Fruit fly (Drosophila melanogaster) whole organism, embryonic: ENCODE data around the gene CG14715.

Experiments
- CG1024 ChIP-seq: fragments of 200-800 bp; sonication (Bioruptor generic); IDR thresholded peaks from 2 replicates; pipeline ENCODE4 v1.3.6; 2022; ENCODE audit warnings: missing biosample characterization, missing genetic modification characterization
- CG10543 ChIP-seq: fragments of 200-800 bp; sonication (Bioruptor generic); optimal IDR thresholded peaks from 3 replicates; lab custom pipeline; 2017; ENCODE audit warnings: missing biosample characterization, mild to moderate bottlenecking, missing genetic modification characterization, moderate library complexity
- CG10654 ChIP-seq: fragments of 200-800 bp; sonication (Bioruptor generic); optimal IDR thresholded peaks from 2 replicates; lab custom pipeline; 2016; ENCODE audit warnings: missing biosample characterization, missing genetic modification characterization
- CG12659 ChIP-seq: fragments of 200-800 bp; sonication (Bioruptor generic); optimal IDR thresholded peaks from 3 replicates; lab custom pipeline; 2017; ENCODE audit warnings: mild to moderate bottlenecking, missing biosample characterization, missing genetic modification reagents, missing genetic modification characterization
- CG12769 ChIP-seq: fragments of 200-800 bp; sonication (Bioruptor generic); optimal IDR thresholded peaks from 2 replicates; lab custom pipeline; 2019; ENCODE audit warnings: missing biosample characterization, mild to moderate bottlenecking, missing genetic modification characterization, moderate library complexity
- CG17361 ChIP-seq: fragments of 200-800 bp; sonication (Bioruptor generic); IDR thresholded peaks from 3 replicates; pipeline ENCODE4 v1.3.6; 2022; ENCODE audit warnings: missing biosample characterization, missing genetic modification characterization
- CG2678 ChIP-seq: fragments of 200-800 bp; sonication (Bioruptor generic); optimal IDR thresholded peaks from 3 replicates; lab custom pipeline; 2019; ENCODE audit warnings: missing biosample characterization, mild to moderate bottlenecking, missing genetic modification characterization, moderate library complexity
- CG30020 ChIP-seq: fragments of 200-800 bp; optimal IDR thresholded peaks from 2 replicates; lab custom pipeline; 2019; ENCODE audit warnings: missing biosample characterization, mild to moderate bottlenecking, missing genetic modification characterization, moderate library complexity
- CG32532 ChIP-seq: fragments of 200-800 bp; sonication (Bioruptor generic); IDR thresholded peaks from 2 replicates; pipeline ENCODE4 v1.3.6; 2022; ENCODE audit warnings: missing biosample characterization, missing genetic modification characterization
- CG4282 ChIP-seq: fragments of 200-800 bp; sonication (Bioruptor generic); optimal IDR thresholded peaks from 2 replicates; lab custom pipeline; 2016; ENCODE audit warnings: missing biosample characterization, missing genetic modification characterization
- CG4328 ChIP-seq: fragments of 200-800 bp; sonication (Bioruptor generic); optimal IDR thresholded peaks from 3 replicates; lab custom pipeline; 2017; ENCODE audit warnings: missing biosample characterization, missing genetic modification reagents, missing genetic modification characterization
- CG43689 ChIP-seq: fragments of 200-800 bp; sonication (Bioruptor generic); IDR thresholded peaks from 2 replicates; pipeline ENCODE4 v1.3.6; 2022; ENCODE audit warnings: missing biosample characterization, missing genetic modification characterization
- CG4707 ChIP-seq: fragments of 200-800 bp; sonication (Bioruptor generic); optimal IDR thresholded peaks from 2 replicates; lab custom pipeline; 2018; ENCODE audit warnings: missing biosample characterization, mild to moderate bottlenecking, missing genetic modification characterization, moderate library complexity
- CG4820 ChIP-seq: fragments of 200-800 bp; sonication (Bioruptor generic); optimal IDR thresholded peaks from 3 replicates; lab custom pipeline; 2016; ENCODE audit warnings: missing biosample characterization, missing genetic modification characterization
- CG5953 ChIP-seq: fragments of 200-800 bp; sonication (Bioruptor generic); IDR thresholded peaks from 2 replicates; pipeline ENCODE4 v1.3.6; 2022; ENCODE audit warnings: missing biosample characterization, missing genetic modification characterization
- CG6854 ChIP-seq: fragments of 200-800 bp; sonication (Bioruptor generic); optimal IDR thresholded peaks from 3 replicates; lab custom pipeline; 2017; ENCODE audit warnings: missing biosample characterization, mild to moderate bottlenecking, missing genetic modification characterization
- CG7987 ChIP-seq: fragments of 200-800 bp; sonication (Bioruptor generic); optimal IDR thresholded peaks from 2 replicates; lab custom pipeline; 2018; ENCODE audit warnings: missing biosample characterization, mild to moderate bottlenecking, missing genetic modification characterization, moderate library complexity
- CG9727 ChIP-seq: fragments of 200-800 bp; sonication (Bioruptor generic); optimal IDR thresholded peaks from 3 replicates; lab custom pipeline; 2017; ENCODE audit warnings: missing biosample characterization, mild to moderate bottlenecking, missing genetic modification characterization
- CG9817 ChIP-seq: fragments of 200-800 bp; sonication (Bioruptor generic); optimal IDR thresholded peaks from 2 replicates; lab custom pipeline; 2018; ENCODE audit warnings: missing biosample characterization, mild to moderate bottlenecking, missing genetic modification characterization, moderate library complexity
- Chrac-16 ChIP-seq: fragments of 200-800 bp; sonication (Bioruptor generic); optimal IDR thresholded peaks from 3 replicates; lab custom pipeline; 2016; ENCODE audit warnings: missing biosample characterization, missing genetic modification characterization
- D ChIP-seq, 2 experiments: fragments of 200-800 bp in 1 of 2; fragments of >200 bp in 1 of 2; sonication (Bioruptor generic) in 1 of 2; optimal IDR thresholded peaks; 2 replicates in 1 of 2; 3 replicates in 1 of 2; lab custom pipeline; 2017; ENCODE audit warnings: mild to moderate bottlenecking in 1 of 2, missing biosample characterization in 1 of 2, missing genetic modification characterization in 1 of 2, missing genetic modification reagents in 1 of 2
- Doc2 ChIP-seq: fragments of 200-800 bp; sonication (Bioruptor generic); IDR thresholded peaks from 2 replicates; pipeline ENCODE4 v1.3.6; 2022; ENCODE audit warnings: missing biosample characterization, missing genetic modification characterization
- Doc3 ChIP-seq: fragments of 200-800 bp; sonication (Bioruptor generic); IDR thresholded peaks from 3 replicates; pipeline ENCODE4 v1.3.6; 2022; ENCODE audit warnings: missing biosample characterization, missing genetic modification characterization; ENCODE audit not compliant: partially characterized antibody
- Hr78 ChIP-seq, 2 experiments: fragments of 200-800 bp in 1 of 2; fragments of >200 bp in 1 of 2; sonication (Bioruptor generic) in 1 of 2; optimal IDR thresholded peaks; 2 replicates each; lab custom pipeline; 2017 to 2019; ENCODE audit warnings: missing biosample characterization in 2 of 2, missing genetic modification characterization in 2 of 2, mild to moderate bottlenecking in 1 of 2, moderate library complexity in 1 of 2
- Myb ChIP-seq: fragments of 200-800 bp; sonication (Bioruptor generic); optimal IDR thresholded peaks from 2 replicates; lab custom pipeline; 2016; ENCODE audit warnings: missing biosample characterization, missing genetic modification characterization
- Nf-YC ChIP-seq: fragments of 200-800 bp; optimal IDR thresholded peaks from 3 replicates; lab custom pipeline; 2019; ENCODE audit warnings: missing biosample characterization, mild to moderate bottlenecking, missing genetic modification characterization, moderate library complexity
- Oli ChIP-seq: fragments of 200-800 bp; sonication (Bioruptor generic); optimal IDR thresholded peaks from 2 replicates; lab custom pipeline; 2018; ENCODE audit warnings: missing biosample characterization, mild to moderate bottlenecking, missing genetic modification characterization, moderate library complexity
- Sry-δ ChIP-seq: fragments of 200-800 bp; sonication (Bioruptor generic); optimal IDR thresholded peaks from 2 replicates; lab custom pipeline; 2016; ENCODE audit warnings: missing biosample characterization, missing genetic modification characterization
- Taf1 ChIP-seq: fragments of 200-800 bp; sonication (Bioruptor generic); IDR thresholded peaks from 2 replicates; pipeline ENCODE4 v1.3.6; 2022; ENCODE audit warnings: missing biosample characterization, missing genetic modification characterization
- Xrp1 ChIP-seq: fragments of 200-800 bp; sonication (Bioruptor generic); IDR thresholded peaks from 2 replicates; pipeline ENCODE4 v1.3.6; 2022; ENCODE audit warnings: missing biosample characterization, missing genetic modification characterization
- ab ChIP-seq: fragments of 200-800 bp; sonication (Bioruptor generic); optimal IDR thresholded peaks from 2 replicates; lab custom pipeline; 2016; ENCODE audit warnings: missing biosample characterization, missing genetic modification characterization
- al ChIP-seq: fragments of 200-800 bp; sonication (Bioruptor generic); IDR thresholded peaks from 2 replicates; pipeline ENCODE4 v1.3.6; 2022; ENCODE audit warnings: missing biosample characterization, missing genetic modification characterization
- ara ChIP-seq: fragments of 200-800 bp; sonication (Bioruptor generic); IDR thresholded peaks from 2 replicates; pipeline ENCODE4 v1.3.6; 2022; ENCODE audit warnings: missing biosample characterization, missing genetic modification characterization
- ase ChIP-seq: fragments of 200-800 bp; sonication (Bioruptor generic); IDR thresholded peaks from 3 replicates; pipeline ENCODE4 v1.3.6; 2022; ENCODE audit warnings: missing biosample characterization, missing genetic modification characterization
- bigmax ChIP-seq: fragments of 200-800 bp; sonication (Bioruptor generic); optimal IDR thresholded peaks from 2 replicates; lab custom pipeline; 2018; ENCODE audit warnings: missing biosample characterization, mild to moderate bottlenecking, missing genetic modification characterization
- caup ChIP-seq: fragments of 200-800 bp; sonication (Bioruptor generic); optimal IDR thresholded peaks from 3 replicates; lab custom pipeline; 2017; ENCODE audit warnings: missing biosample characterization, mild to moderate bottlenecking, missing genetic modification characterization, moderate library complexity; ENCODE audit not compliant: severe bottlenecking
- chinmo ChIP-seq: fragments of 200-800 bp; sonication (Bioruptor generic); IDR thresholded peaks from 4 replicates; pipeline ENCODE4 v1.3.6; 2022; ENCODE audit warnings: missing biosample characterization, missing genetic modification characterization; ENCODE audit not compliant: partially characterized antibody
- croc ChIP-seq: fragments of 200-800 bp; sonication (Bioruptor generic); conservative IDR thresholded peaks from 3 replicates; pipeline ENCODE4 v1.3.6; 2022; ENCODE audit warnings: missing biosample characterization, missing genetic modification characterization
- en ChIP-seq: fragments of 200-800 bp; sonication (Bioruptor generic); optimal IDR thresholded peaks from 2 replicates; lab custom pipeline; 2016; ENCODE audit warnings: missing biosample characterization, missing genetic modification characterization
- fru ChIP-seq: fragments of >200 bp; optimal IDR thresholded peaks from 2 replicates; lab custom pipeline; 2017
- fu2 ChIP-seq: fragments of 200-800 bp; sonication (Bioruptor generic); optimal IDR thresholded peaks from 2 replicates; lab custom pipeline; 2016; ENCODE audit warnings: missing biosample characterization, missing genetic modification characterization
- gem ChIP-seq: fragments of 200-800 bp; sonication (Bioruptor generic); optimal IDR thresholded peaks from 2 replicates; lab custom pipeline; 2019; ENCODE audit warnings: missing biosample characterization, mild to moderate bottlenecking, missing genetic modification characterization, moderate library complexity
- gsb ChIP-seq: fragments of 200-800 bp; sonication (Bioruptor generic); IDR thresholded peaks from 2 replicates; pipeline ENCODE4 v1.3.6; 2022; ENCODE audit warnings: missing biosample characterization, missing genetic modification characterization
- hbn ChIP-seq: fragments of 200-800 bp; sonication (Bioruptor generic); IDR thresholded peaks from 2 replicates; pipeline ENCODE4 v1.3.6; 2022; ENCODE audit warnings: missing biosample characterization, missing genetic modification characterization; ENCODE audit not compliant: partially characterized antibody
- hth ChIP-seq: fragments of >200 bp; optimal IDR thresholded peaks from 2 replicates; lab custom pipeline; 2017; ENCODE audit warnings: inconsistent platforms
- knrl ChIP-seq: fragments of 200-800 bp; sonication (Bioruptor generic); IDR thresholded peaks from 3 replicates; pipeline ENCODE4 v1.3.6; 2022; ENCODE audit warnings: missing biosample characterization, missing genetic modification characterization; ENCODE audit not compliant: partially characterized antibody
- peb ChIP-seq: fragments of 200-800 bp; sonication (Bioruptor generic); IDR thresholded peaks from 2 replicates; pipeline ENCODE4 v1.3.6; 2022; ENCODE audit warnings: missing biosample characterization, missing genetic modification characterization
- prd ChIP-seq, 3 experiments: fragments of >200 bp in 2 of 3; fragments of 200-800 bp in 1 of 3; sonication (Bioruptor generic) in 1 of 3; optimal IDR thresholded peaks in 2 of 3; IDR thresholded peaks in 1 of 3; 2 replicates in 2 of 3; 3 replicates in 1 of 3; pipeline versions ENCODE4 v1.3.6 to Lab custom; 2017 to 2022; ENCODE audit warnings: missing biosample characterization in 1 of 3, missing genetic modification characterization in 1 of 3
- ranshi ChIP-seq: fragments of 200-800 bp; sonication (Bioruptor generic); IDR thresholded peaks from 2 replicates; pipeline ENCODE4 v1.3.6; 2022; ENCODE audit warnings: missing biosample characterization, missing genetic modification characterization
- repo ChIP-seq: fragments of 200-800 bp; sonication (Bioruptor generic); optimal IDR thresholded peaks from 2 replicates; lab custom pipeline; 2016; ENCODE audit warnings: missing biosample characterization, missing genetic modification characterization

CG14715 gene

DNA sequence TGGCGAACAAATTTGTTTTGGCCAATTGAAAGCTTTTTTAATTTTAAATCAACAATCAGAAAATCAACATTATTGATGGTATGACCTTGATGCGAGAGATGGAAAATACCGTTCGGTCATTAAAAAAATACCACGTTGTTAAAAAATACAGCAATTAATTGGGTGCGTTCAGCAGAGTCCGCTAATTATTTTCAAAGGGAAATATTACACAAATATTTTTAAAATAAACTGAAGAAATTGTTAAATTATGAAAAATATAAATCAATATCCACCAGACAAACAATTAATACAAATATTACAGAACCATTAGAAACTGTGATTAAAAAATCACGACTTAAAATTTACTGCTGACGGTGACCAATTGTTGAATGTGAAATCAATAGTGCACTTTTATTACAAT, 4.0 kb downstream of the CG14715 start, which contains the start of gene CG18476 (continued):
- peak; percentile 91 for TF ChIP-seq ara (GFP tag; lab: Robert Waterston, UW)
- peak; percentile 88 for TF ChIP-seq Chrac-16 (GFP tag; lab: Kevin White, UChicago)
- peak; percentile 96 for TF ChIP-seq CG32532 (GFP tag; lab: Robert Waterston, UW)
- no peak for TF ChIP-seq knrl (GFP tag; lab: Robert Waterston, UW)
- no peak for TF ChIP-seq hbn (GFP tag; lab: Robert Waterston, UW)
- no peak for TF ChIP-seq CG4282 (GFP tag; lab: Kevin White, UChicago)
- TF ChIP-seq ase = peak; percentile 92
- TF ChIP-seq gsb (GFP tag; lab: Robert Waterston, UW) = peak; percentile 73
- TF ChIP-seq Doc2 (GFP tag; lab: Robert Waterston, UW) = peak; percentile 75
- peak; percentile 66 for TF ChIP-seq CG10543 (GFP tag; lab: Kevin White, UChicago)
- no peak for TF ChIP-seq CG12769 (tag; lab: Kevin White, UChicago)
- TF ChIP-seq gem = peak; percentile 97
- peak; percentile 93 for TF ChIP-seq al (GFP tag; lab: Robert Waterston, UW)
- TF ChIP-seq CG4707 (GFP tag; lab: Kevin White, UChicago) = peak; percentile 17
- TF ChIP-seq CG5953 (GFP tag; lab: Robert Waterston, UW) = peak; percentile 69
- TF ChIP-seq CG10654 (GFP tag; lab: Kevin White, UChicago) = peak; percentile 91
- TF ChIP-seq Myb (GFP tag; lab: Kevin White, UChicago) = peak; percentile 26
- peak; percentile 21 for TF ChIP-seq repo (GFP tag; lab: Kevin White, UChicago)
- TF ChIP-seq CG7987 = peak; percentile 50
- TF ChIP-seq CG6854 (GFP tag; lab: Kevin White, UChicago) = peak; percentile 64
- peak; percentile 91 for TF ChIP-seq CG9727 (GFP tag; lab: Kevin White, UChicago)
- TF ChIP-seq chinmo (GFP tag; lab: Robert Waterston, UW) = no peak
- peak; percentile 75 for TF ChIP-seq CG4328 (GFP tag; lab: Kevin White, UChicago)
- peak; percentile 90 for TF ChIP-seq CG4820 (GFP tag; lab: Kevin White, UChicago)
- TF ChIP-seq peb (GFP tag; lab: Robert Waterston, UW) = peak; percentile 83
- TF ChIP-seq CG9817 (tag; lab: Kevin White, UChicago) = peak; percentile 92
- TF ChIP-seq ab = no peak
- TF ChIP-seq caup = peak; percentile 89
- peak; percentile 91 for TF ChIP-seq Oli
- peak; percentile 95 for TF ChIP-seq CG2678 (tag; lab: Kevin White, UChicago)
- TF ChIP-seq en = peak; percentile 13
- TF ChIP-seq CG17361 = peak; percentile 96
- no peak for TF ChIP-seq hth (lab: Kevin White, UChicago)
- no peak for TF ChIP-seq bigmax (GFP tag; lab: Kevin White, UChicago)
- no peak for TF ChIP-seq prd (optimal IDR thresholded peaks at IDR 0.05; lab: Kevin White, UChicago)
- TF ChIP-seq prd (GFP tag; IDR thresholded peaks at IDR 0.05; lab: Robert Waterston, UW) = peak; percentile 96
- TF ChIP-seq CG43689 (GFP tag; lab: Robert Waterston, UW) = peak; percentile 66; the same call in 1 of the 2 replicates
- TF ChIP-seq D (optimal IDR thresholded peaks at IDR 0.05; lab: Kevin White, UChicago) = no peak
- peak; percentile 84 for TF ChIP-seq D (GFP tag; optimal IDR thresholded peaks at IDR 0.05; lab: Kevin White, UChicago)
- TF ChIP-seq CG30020 (tag; lab: Kevin White, UChicago) = peak; percentile 77
- peak in 1 of 2 experiments; percentile 54 for TF ChIP-seq Hr78 (GFP tag; optimal IDR thresholded peaks at IDR 0.05; lab: Kevin White, UChicago)
- peak; percentile 96 for TF ChIP-seq Xrp1
- TF ChIP-seq fru (lab: Kevin White, UChicago) = no peak
- TF ChIP-seq CG1024 (GFP tag; lab: Robert Waterston, UW) = peak; percentile 79
- peak; percentile 16 for TF ChIP-seq Sry-δ (GFP tag; lab: Kevin White, UChicago)
- TF ChIP-seq CG12659 (GFP tag; lab: Kevin White, UChicago) = peak; percentile 94
- peak; percentile 84 for TF ChIP-seq Nf-YC (tag; lab: Kevin White, UChicago)
- peak; percentile 65 for TF ChIP-seq fu2 (GFP tag; lab: Kevin White, UChicago)
- peak; percentile 73 for TF ChIP-seq Taf1 (GFP tag; lab: Robert Waterston, UW)
- peak; percentile 92 for TF ChIP-seq croc
- TF ChIP-seq ranshi (GFP tag; lab: Robert Waterston, UW) = peak; percentile 95
- no peak for TF ChIP-seq Doc3 (GFP tag; lab: Robert Waterston, UW)
